Worm (Caenorhabditis elegans): Measurements from ENCODE around the gene F28H6.4.

Gene F28H6.4

DNA sequence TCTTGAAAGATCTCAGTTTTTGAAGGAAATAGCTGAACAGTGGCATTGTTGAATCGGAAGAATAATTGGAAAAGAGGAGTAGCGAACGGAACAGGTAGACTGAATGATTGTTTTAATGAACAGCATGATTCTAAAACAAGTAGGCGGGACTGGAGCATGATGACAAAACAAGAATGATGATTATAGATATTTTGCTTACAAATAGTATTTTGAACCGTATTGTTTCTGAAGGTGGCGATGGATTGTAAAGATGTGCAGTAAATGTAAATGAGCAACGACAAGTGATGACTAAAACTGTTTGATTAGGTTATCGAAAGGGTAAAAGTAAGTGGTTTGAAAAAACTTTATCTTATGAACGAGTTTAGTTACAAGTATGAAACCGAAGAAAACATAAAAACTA lies 6.6 kb downstream of the F28H6.4 start, which contains the start of gene F28H6.8:
Gene F28H6.8, minus strand, starts transcription at position 101 of the 400 bp plus-strand sequence.
- no peak for TF ChIP-seq unc-62 (GFP tag; optimal IDR thresholded peaks at IDR 0.05)

- TF ChIP-seq unc-62 (GFP tag; optimal IDR thresholded peaks at IDR 0.05): no peak
These were observed 7.2 kb downstream of the F28H6.4 start for ce11 chrX:14134883-14135282.

DNA sequence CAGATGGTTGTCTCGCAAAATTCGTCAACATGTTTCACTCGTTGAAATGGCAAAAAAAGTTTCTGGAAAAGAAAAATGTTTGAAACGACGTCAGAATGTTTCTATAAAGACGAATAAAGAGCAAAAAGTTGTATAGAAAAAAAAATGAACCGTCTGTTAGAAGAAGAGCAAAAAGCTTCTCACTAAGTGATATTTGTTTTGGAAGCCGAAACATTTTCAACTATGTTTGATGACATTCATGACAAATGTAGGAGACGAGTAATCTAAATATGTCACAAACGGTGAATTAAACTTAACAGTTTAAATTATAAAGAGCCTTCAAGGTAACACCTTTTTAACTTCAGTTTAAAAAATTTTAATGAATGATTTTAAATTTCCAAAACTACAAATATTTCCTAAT lies 12.4 kb downstream of the F28H6.4 start, which contains the start of gene nkat-1:
Gene nkat-1, minus strand, starts transcription at position 101 of the 400 bp plus-strand sequence.
- no peak for TF ChIP-seq unc-62 (GFP tag; optimal IDR thresholded peaks at IDR 0.05)

DNA sequence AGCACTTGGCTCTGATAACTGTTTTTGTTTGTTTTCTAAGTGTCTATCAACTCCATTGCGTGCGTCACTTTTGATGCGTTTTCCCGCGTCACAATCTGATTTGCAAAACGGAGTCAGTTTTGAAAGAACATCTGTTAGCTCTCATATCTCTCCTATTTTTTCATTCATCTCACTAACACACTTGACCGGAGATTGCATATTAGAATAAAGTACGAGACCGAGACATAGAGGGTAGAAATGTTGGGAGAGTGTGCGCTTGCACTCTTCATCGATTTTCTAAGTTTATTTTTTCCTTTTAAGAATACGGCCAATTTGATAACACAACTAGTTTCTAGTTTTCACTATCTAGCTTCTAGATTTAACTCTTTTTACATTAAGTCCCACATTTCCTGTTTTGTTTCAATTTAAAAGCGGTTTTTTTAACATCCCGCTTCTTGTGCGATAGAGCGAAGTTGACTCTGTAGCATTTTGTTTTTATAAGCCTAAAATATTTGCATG lies 13.7 kb downstream of the F28H6.4 start:
- TF ChIP-seq unc-62 (GFP tag; optimal IDR thresholded peaks at IDR 0.05): no peak

DNA sequence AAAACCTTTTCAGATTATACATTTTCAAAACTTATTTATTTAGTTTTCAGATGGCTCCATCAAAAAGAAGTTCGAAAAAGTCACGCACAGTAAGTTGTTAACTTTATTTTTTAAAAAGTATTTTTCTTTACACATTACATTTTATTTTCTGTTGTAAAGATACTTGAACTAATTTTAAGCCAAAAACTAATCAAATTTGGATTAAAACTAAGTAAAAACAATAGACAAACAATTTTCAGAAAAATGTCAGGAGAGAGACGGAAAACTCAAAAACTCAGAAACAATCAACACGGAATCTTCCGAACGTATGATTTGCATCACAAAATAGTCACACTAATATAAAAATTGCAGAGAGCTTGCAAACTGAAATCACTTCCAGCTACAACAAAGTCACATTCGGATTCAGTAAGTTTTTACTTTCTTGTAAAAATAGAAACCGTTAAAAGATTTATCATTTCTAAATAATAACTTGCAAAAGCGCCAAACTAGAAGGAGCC lies 14.3 kb downstream of the F28H6.4 start, which contains the start of gene ceh-89:
Gene ceh-89, plus strand, starts transcription at position 51 of the 497 bp plus-strand sequence.
- no peak for TF ChIP-seq unc-62 (GFP tag; optimal IDR thresholded peaks at IDR 0.05)

- TF ChIP-seq unc-62 (GFP tag; optimal IDR thresholded peaks at IDR 0.05): no peak
These were observed 18.0 kb downstream of the F28H6.4 start for ce11 chrX:14145634-14146033.

DNA sequence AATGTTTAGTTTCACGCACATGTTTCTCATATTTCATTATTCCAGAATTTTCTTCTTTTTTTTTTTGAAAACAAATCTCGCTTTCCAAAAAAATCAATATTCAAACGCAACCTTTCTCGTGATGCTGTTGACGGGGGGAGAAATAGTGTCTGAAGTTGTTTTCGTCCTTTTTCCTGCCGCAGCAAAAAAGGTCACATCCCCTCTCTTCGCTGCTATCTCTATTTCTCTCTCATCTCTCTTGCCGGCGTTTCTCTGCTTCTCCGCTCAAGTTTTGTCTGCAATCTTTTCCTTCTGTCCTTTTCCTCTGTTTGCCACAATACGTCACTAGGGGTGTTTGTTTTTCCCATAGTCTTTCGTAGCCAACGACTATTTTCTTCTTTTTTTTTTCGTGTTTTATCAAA lies 19.1 kb downstream of the F28H6.4 start:
- no peak for TF ChIP-seq unc-62 (GFP tag; optimal IDR thresholded peaks at IDR 0.05)

DNA sequence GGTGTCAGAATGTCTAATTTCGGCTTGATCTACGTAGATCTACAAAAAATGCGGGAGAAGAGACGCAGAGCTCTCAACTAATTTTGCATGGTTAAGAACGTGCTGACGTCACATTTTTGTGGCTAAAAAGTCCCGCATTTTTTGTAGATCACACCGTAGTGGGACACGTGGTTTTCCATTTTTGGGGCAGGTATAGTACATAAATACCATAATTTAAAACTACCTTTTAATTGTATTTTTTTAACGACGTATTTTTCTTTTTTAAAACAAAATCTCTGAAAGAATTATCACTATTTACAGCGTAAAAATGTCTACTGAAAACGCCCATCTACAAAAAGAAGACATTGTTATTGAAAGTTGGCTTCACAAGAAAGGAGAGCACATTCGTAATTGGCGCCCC lies 19.7 kb downstream of the F28H6.4 start, which contains the start of gene akt-2:
Gene akt-2, plus strand, starts transcription at position 301 of the 400 bp plus-strand sequence.
- no peak for TF ChIP-seq unc-62 (GFP tag; optimal IDR thresholded peaks at IDR 0.05)

DNA sequence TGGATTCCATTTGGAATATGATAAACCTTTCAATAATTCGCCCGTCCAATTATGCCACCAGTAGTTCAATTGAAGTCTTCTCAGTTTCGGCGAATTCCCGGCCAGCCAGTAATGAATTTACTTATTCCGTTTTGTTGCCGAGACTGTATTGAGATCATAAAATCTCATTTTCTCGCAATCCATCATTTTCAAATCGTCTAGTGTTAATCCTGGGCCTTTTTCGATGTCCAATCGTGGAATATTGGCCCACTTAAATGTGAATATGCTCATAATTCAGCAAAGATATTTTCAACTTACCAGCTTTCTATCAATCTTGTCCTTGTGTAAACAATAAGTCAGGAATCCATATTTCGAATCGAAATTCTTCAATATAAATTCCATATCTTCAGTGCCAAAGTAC lies 25.0 kb downstream of the F28H6.4 start:
- TF ChIP-seq unc-62 (GFP tag; optimal IDR thresholded peaks at IDR 0.05): no peak

- TF ChIP-seq unc-62 (GFP tag; optimal IDR thresholded peaks at IDR 0.05): no peak
These were observed 29.2 kb downstream of the F28H6.4 start, which contains the start of gene ceh-90 for ce11 chrX:14156913-14157312. ceh-90 (minus strand) TSS chrX:14157013.

ce11 chrX:14161684-14162347 lies 34.1 kb downstream of the F28H6.4 start, which contains the start of gene lgc-25:
lgc-25 (minus strand) TSS chrX:14161734.
- TF ChIP-seq unc-62 (GFP tag; optimal IDR thresholded peaks at IDR 0.05): no peak

ce11 chrX:14164234-14164633 lies 36.6 kb downstream of the F28H6.4 start, which contains the start of gene vha-20:
vha-20 (minus strand) TSS chrX:14164506.
- no peak for TF ChIP-seq unc-62 (GFP tag; optimal IDR thresholded peaks at IDR 0.05)

- no peak for TF ChIP-seq unc-62 (GFP tag; optimal IDR thresholded peaks at IDR 0.05)
These were observed 37.5 kb downstream of the F28H6.4 start for ce11 chrX:14165156-14165555.

- no peak for TF ChIP-seq unc-62 (GFP tag; optimal IDR thresholded peaks at IDR 0.05)
These were observed 41.9 kb downstream of the F28H6.4 start, which contains the start of gene sym-4 for ce11 chrX:14169569-14170031. sym-4 (minus strand) TSS chrX:14169619.

DNA sequence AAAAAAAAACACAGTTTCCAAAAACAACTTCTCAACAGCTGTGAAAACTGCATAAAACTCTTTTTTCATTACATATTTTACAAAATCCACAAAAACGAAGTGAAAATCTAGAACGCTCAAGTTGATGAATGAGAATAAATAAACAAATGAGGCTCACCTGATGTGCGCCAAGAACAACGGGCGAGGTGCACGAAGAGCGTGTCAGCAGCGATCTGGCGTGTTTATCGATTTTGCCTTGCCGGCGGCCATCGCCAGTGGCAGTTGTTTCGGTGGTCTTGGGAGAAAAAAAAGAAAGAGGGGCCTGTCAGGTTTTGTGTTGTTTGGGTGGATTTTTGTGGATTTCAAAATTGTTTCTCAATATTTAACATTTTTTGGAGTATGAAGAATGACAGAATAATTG lies 46.2 kb downstream of the F28H6.4 start, which contains the start of gene idhb-1:
Gene idhb-1, minus strand, starts transcription at position 214 of the 400 bp plus-strand sequence.
- TF ChIP-seq unc-62 (GFP tag; optimal IDR thresholded peaks at IDR 0.05): no peak

ce11 chrX:14175740-14176139 lies 48.1 kb downstream of the F28H6.4 start, which contains the start of gene C37E2.2:
C37E2.2 (plus strand) TSS chrX:14176040.
- TF ChIP-seq unc-62 (GFP tag; optimal IDR thresholded peaks at IDR 0.05): no peak

- no peak for TF ChIP-seq unc-62 (GFP tag; optimal IDR thresholded peaks at IDR 0.05)
These were observed 51.0 kb downstream of the F28H6.4 start, which contains the start of gene C37E2.10 for ce11 chrX:14178688-14179087. C37E2.10 (plus strand) TSS chrX:14178988.
